Fruit fly (Drosophila melanogaster) whole organism, embryonic: ENCODE data around the gene Lcp65Ac.

ENCODE experiments used
- CG12155 ChIP-seq: fragments of 200-800 bp; sonication (Bioruptor generic); optimal IDR thresholded peaks from 3 replicates; lab custom pipeline; 2016; ENCODE audit warnings: missing biosample characterization, missing genetic modification characterization
- zf30C ChIP-seq: fragments of 200-800 bp; sonication (Bioruptor generic); optimal IDR thresholded peaks from 3 replicates; lab custom pipeline; 2018; ENCODE audit warnings: missing biosample characterization, mild to moderate bottlenecking, missing genetic modification characterization

DNA sequence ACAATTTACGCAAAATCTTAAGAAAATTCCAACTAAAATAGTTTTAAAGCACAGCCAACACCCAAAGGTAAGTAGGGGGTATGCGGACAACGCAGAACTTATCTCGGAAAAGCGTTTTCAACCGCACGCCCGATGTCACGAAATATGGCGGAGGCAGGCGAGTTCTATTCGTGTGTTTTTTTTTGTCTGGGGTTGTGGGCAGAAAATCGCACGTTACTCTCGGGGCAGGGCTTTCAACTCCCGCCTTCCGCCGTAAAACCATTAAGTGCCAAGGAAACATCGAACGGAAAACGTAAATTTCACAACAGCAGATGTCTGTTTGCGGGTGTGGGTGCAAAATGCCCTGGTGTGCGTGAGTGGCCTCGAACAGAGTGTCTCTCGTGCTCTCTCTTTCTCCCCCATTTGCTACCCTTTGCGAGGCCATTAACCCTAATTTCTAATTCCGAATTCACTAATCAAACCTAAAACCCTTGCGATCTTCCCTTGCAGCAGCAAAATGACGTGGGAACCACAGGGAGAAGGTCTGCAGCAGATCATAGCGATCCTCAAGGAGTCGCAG lies 49.0 kb downstream of the Lcp65Ac start:
- no peak for TF ChIP-seq zf30C
- TF ChIP-seq CG12155 (GFP tag; lab: Kevin White, UChicago): no peak
